Fruit fly (Drosophila melanogaster): ENCODE results near the gene Men-b.

The Men-b gene

DNA sequence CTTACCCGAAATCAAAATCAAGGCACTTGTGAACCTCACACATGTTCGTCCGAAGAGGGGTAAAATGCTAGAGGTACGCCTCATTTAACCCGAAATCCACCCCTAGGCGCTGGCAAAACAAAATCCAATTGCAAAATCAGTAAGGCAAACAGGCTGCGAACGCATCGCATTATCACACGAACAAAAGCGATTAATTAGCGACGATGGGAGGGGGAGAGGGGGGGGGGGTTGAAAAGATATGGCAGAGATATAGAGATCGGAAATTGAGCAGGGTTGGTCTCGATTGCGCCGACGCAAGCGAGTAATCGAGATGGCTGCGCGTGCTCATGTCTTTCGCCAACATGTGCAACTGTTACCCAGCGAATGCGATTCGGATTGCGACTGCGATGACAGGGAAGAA is 45.4 kb downstream of the Men-b start (continued):
- TF ChIP-seq oc (tag; optimal IDR thresholded peaks at IDR 0.05) (peak; percentile 84), odd (GFP tag; optimal IDR thresholded peaks at IDR 0.05) (no peak), Awh (GFP tag; IDR thresholded peaks at IDR 0.05) (peak; percentile 52; the same call in 1 of the 2 replicates)

dm6 chr3R:27197581-27197980 is 46.1 kb downstream of the Men-b start:
- TF ChIP-seq tio (GFP tag; optimal IDR thresholded peaks at IDR 0.05) (no peak), CG10147 (GFP tag; optimal IDR thresholded peaks at IDR 0.05) (no peak), scrt (GFP tag; optimal IDR thresholded peaks at IDR 0.05) (no peak), unpg (GFP tag; optimal IDR thresholded peaks at IDR 0.05) (peak; percentile 1), crp (GFP tag; optimal IDR thresholded peaks at IDR 0.05) (no peak), nmo (GFP tag; optimal IDR thresholded peaks at IDR 0.05) (no peak), D (optimal IDR thresholded peaks at IDR 0.05) (no peak), D (GFP tag; optimal IDR thresholded peaks at IDR 0.05) (no peak), CG1024 (GFP tag; IDR thresholded peaks at IDR 0.05) (no peak), maf-S (GFP tag; optimal IDR thresholded peaks at IDR 0.05) (no peak), CG2875 (GFP tag; optimal IDR thresholded peaks at IDR 0.05) (no peak), bsh (GFP tag; optimal IDR thresholded peaks at IDR 0.05) (peak in 1 of 2 experiments; percentile 22), CG31441 (GFP tag; IDR thresholded peaks at IDR 0.05) (0 out of 2 replicates have a peak, but pooled peaks have one; percentile 10), pita (GFP tag; optimal IDR thresholded peaks at IDR 0.05) (no peak), gsb-n (tag; optimal IDR thresholded peaks at IDR 0.05) (peak; percentile 1), Lpt (GFP tag; optimal IDR thresholded peaks at IDR 0.05) (no peak), dmrt11E (tag; optimal IDR thresholded peaks at IDR 0.05) (peak; percentile 34), nom (GFP tag; optimal IDR thresholded peaks at IDR 0.05) (no peak), Xrp1 (GFP tag; IDR thresholded peaks at IDR 0.05) (peak; percentile 31; the same call in 1 of the 2 replicates), Asciz (GFP tag; optimal IDR thresholded peaks at IDR 0.05) (no peak), da (GFP tag; optimal IDR thresholded peaks at IDR 0.05) (no peak), gem (tag; optimal IDR thresholded peaks at IDR 0.05) (peak; percentile 24), CG5245 (GFP tag; optimal IDR thresholded peaks at IDR 0.05) (no peak), phol (tag; optimal IDR thresholded peaks at IDR 0.05) (peak; percentile 9), fd102C (GFP tag; optimal IDR thresholded peaks at IDR 0.05) (no peak), hth (optimal IDR thresholded peaks at IDR 0.05) (no peak), CG10979 (tag; optimal IDR thresholded peaks at IDR 0.05) (peak; percentile 23), CG18262 (tag; optimal IDR thresholded peaks at IDR 0.05) (peak; percentile 12), fru (optimal IDR thresholded peaks at IDR 0.05) (no peak), Opbp (GFP tag; IDR thresholded peaks at IDR 0.05; ENCODE audit: partially characterized antibody) (no peak), grn (GFP tag; optimal IDR thresholded peaks at IDR 0.05) (no peak), slp2 (GFP tag; optimal IDR thresholded peaks at IDR 0.05) (no peak), lola (GFP tag; optimal IDR thresholded peaks at IDR 0.05) (peak in 1 of 3 experiments; percentile 10)

DNA sequence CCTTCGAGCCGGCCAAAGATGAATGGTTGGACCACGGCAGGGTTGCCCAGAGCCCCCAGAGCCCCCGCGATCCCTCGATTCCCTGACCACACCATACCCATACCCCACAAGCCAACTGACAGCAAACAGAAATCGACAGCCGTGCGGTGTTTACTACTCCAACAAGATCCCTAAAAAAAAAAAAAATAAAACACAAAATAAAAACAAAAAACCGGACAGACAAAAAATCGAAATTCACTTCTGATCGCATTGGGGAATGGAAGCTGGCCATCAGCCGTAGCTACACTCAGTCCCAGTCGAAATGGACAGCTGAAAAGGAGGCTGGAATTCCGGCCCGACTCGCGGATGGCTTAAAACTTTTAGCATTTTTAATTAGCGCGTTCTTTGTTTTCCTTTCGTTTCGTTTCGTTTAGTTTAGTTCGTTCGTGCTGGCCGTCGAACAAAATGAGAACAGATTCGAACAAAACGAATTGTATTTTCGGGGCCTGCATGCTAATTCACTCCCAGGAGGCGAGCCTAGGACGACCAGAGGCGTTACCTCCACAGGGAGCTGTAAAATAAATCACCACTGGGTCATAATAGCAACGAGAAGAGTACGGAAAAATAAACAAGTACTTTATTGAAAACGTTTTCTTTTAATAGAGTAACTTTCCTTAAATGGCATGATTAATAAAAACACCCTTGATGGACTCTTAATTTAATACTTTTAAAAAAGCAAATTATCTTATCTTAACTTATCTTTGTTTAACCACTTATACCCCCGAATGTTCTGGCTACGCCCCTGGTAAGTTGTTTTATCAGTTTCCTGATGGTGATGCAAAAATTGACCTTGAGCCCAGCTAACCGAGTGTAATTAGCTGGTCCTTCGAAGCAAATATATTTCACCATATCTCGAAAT is 47.7 kb downstream of the Men-b start:
- no peak for TF ChIP-seq CG31388 (GFP tag; optimal IDR thresholded peaks at IDR 0.05)
- TF ChIP-seq TFAM (GFP tag; optimal IDR thresholded peaks at IDR 0.05) = no peak
- no peak for TF ChIP-seq CG14441 (GFP tag; IDR thresholded peaks at IDR 0.05)
- TF ChIP-seq CG17802 (tag; optimal IDR thresholded peaks at IDR 0.05) = no peak
- no peak for TF ChIP-seq p53 (GFP tag; optimal IDR thresholded peaks at IDR 0.05)
- TF ChIP-seq Dfd (GFP tag; optimal IDR thresholded peaks at IDR 0.05) = no peak
- TF ChIP-seq sqz (GFP tag; optimal IDR thresholded peaks at IDR 0.05) = peak; percentile 19
- TF ChIP-seq nom (GFP tag; optimal IDR thresholded peaks at IDR 0.05) = peak; percentile 68

Measured in whole organism, embryonic.